Fruit fly (Drosophila melanogaster): ENCODE measurements around the gene Sarm.

The Sarm gene

DNA sequence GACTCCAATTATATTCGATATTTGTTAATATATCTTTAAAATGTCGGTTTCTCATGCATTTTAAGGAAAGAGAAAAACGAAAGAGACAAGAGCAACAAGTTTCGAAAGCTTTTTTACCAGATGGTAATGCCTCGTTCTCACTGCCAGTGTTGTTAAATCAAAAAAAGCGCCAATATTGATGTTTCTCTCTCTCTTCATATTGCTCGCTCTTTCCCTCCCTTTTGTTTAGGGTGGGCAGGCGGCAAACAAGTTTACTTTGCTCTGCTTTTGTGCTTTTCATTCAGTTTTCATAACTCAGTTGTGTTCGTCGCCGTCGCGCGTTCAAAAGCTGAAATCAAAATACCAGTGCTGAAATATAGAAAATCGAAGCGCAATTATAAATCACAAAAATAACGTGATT, 18.1 kb downstream of the Sarm start (continued):
- peak; percentile 97 for TF ChIP-seq CG3163 (GFP tag; optimal IDR thresholded peaks at IDR 0.05)
- TF ChIP-seq kah (GFP tag; optimal IDR thresholded peaks at IDR 0.05): peak; percentile 33
- TF ChIP-seq usp (GFP tag; optimal IDR thresholded peaks at IDR 0.05): no peak
- TF ChIP-seq CG8359 (GFP tag; optimal IDR thresholded peaks at IDR 0.05; ENCODE audit: borderline replicate concordance): no peak
- peak; percentile 26 for TF ChIP-seq Hsf (GFP tag; optimal IDR thresholded peaks at IDR 0.05)
- TF ChIP-seq Dek (tag; optimal IDR thresholded peaks at IDR 0.05): peak; percentile 17
- peak; percentile 72 for TF ChIP-seq CG13287 (GFP tag; IDR thresholded peaks at IDR 0.05; ENCODE audit: partially characterized antibody)
- no peak for TF ChIP-seq CG9609 (GFP tag; optimal IDR thresholded peaks at IDR 0.05)
- TF ChIP-seq bab2 (GFP tag; optimal IDR thresholded peaks at IDR 0.05): peak; percentile 1
- TF ChIP-seq crp (GFP tag; optimal IDR thresholded peaks at IDR 0.05): no peak
- no peak; the same call in 1 of the 2 replicates for TF ChIP-seq chm (GFP tag; IDR thresholded peaks at IDR 0.05)
- no peak for TF ChIP-seq gsb-n (tag; optimal IDR thresholded peaks at IDR 0.05)
- no peak for TF ChIP-seq dm (GFP tag; optimal IDR thresholded peaks at IDR 0.05)
- no peak for TF ChIP-seq CG7928 (GFP tag; optimal IDR thresholded peaks at IDR 0.05)
- peak; percentile 54 for TF ChIP-seq abd-A (tag; optimal IDR thresholded peaks at IDR 0.05)
- TF ChIP-seq danr (GFP tag; IDR thresholded peaks at IDR 0.05): no peak
- TF ChIP-seq BEAF-32 (GFP tag; optimal IDR thresholded peaks at IDR 0.05): no peak
- TF ChIP-seq br (optimal IDR thresholded peaks at IDR 0.05): no peak
- no peak for TF ChIP-seq dati (GFP tag; IDR thresholded peaks at IDR 0.05)
- TF ChIP-seq knrl (GFP tag; IDR thresholded peaks at IDR 0.05; ENCODE audit: partially characterized antibody): no peak
- peak; percentile 46 for TF ChIP-seq unpg (GFP tag; optimal IDR thresholded peaks at IDR 0.05)
- TF ChIP-seq CG13894 (tag; optimal IDR thresholded peaks at IDR 0.05): peak; percentile 60
- no peak for TF ChIP-seq CG3065 (GFP tag; optimal IDR thresholded peaks at IDR 0.05)
- no peak for TF ChIP-seq CG4617 (GFP tag; optimal IDR thresholded peaks at IDR 0.05; ENCODE audit: borderline replicate concordance)
- TF ChIP-seq Dll (GFP tag; IDR thresholded peaks at IDR 0.05; ENCODE audit: partially characterized antibody): peak; percentile 48; the same call in 1 of the 4 replicates
- no peak for TF ChIP-seq peb (GFP tag; IDR thresholded peaks at IDR 0.05)
- TF ChIP-seq CG12155 (GFP tag; optimal IDR thresholded peaks at IDR 0.05): no peak
- TF ChIP-seq CG12942 (GFP tag; optimal IDR thresholded peaks at IDR 0.05): no peak
- TF ChIP-seq CG11696 (GFP tag; IDR thresholded peaks at IDR 0.05): peak; percentile 15; the same call in 1 of the 2 replicates
- TF ChIP-seq ttk (GFP tag; IDR thresholded peaks at IDR 0.05): 0 out of 2 replicates have a peak, but pooled peaks have one; percentile 20
- no peak for TF ChIP-seq HLH4C (GFP tag; IDR thresholded peaks at IDR 0.05; ENCODE audit: partially characterized antibody)
- TF ChIP-seq Ravus (GFP tag; IDR thresholded peaks at IDR 0.05): no peak
- no peak for TF ChIP-seq jing (GFP tag; optimal IDR thresholded peaks at IDR 0.05)
- TF ChIP-seq CG43689 (GFP tag; IDR thresholded peaks at IDR 0.05): no peak
- no peak for TF ChIP-seq pb (GFP tag; optimal IDR thresholded peaks at IDR 0.05)
- no peak for TF ChIP-seq Oli (tag; optimal IDR thresholded peaks at IDR 0.05)
- no peak for TF ChIP-seq CG4820 (GFP tag; optimal IDR thresholded peaks at IDR 0.05)
- TF ChIP-seq CG14014 (GFP tag; IDR thresholded peaks at IDR 0.05): peak; percentile 38; the same call in 1 of the 2 replicates
- peak; percentile 56 for TF ChIP-seq CG2120 (GFP tag; optimal IDR thresholded peaks at IDR 0.05)
- TF ChIP-seq Dp (GFP tag; optimal IDR thresholded peaks at IDR 0.05): peak; percentile 38
- TF ChIP-seq CG15696 (tag; optimal IDR thresholded peaks at IDR 0.05): no peak
- no peak for TF ChIP-seq Oaz (GFP tag; IDR thresholded peaks at IDR 0.05)
- peak; percentile 56 for TF ChIP-seq sqz (GFP tag; optimal IDR thresholded peaks at IDR 0.05)
- no peak for TF ChIP-seq Camta (GFP tag; optimal IDR thresholded peaks at IDR 0.05)
- TF ChIP-seq CTCF (GFP tag; optimal IDR thresholded peaks at IDR 0.05): peak; percentile 35
- peak; percentile 61 for TF ChIP-seq HmgZ (tag; optimal IDR thresholded peaks at IDR 0.05)
- TF ChIP-seq tna (GFP tag; IDR thresholded peaks at IDR 0.05; ENCODE audit: partially characterized antibody): no peak
- peak; percentile 19 for TF ChIP-seq CG8290 (GFP tag; optimal IDR thresholded peaks at IDR 0.05)
- peak; percentile 38 to 71 for TF ChIP-seq CG8290 (tag; optimal IDR thresholded peaks at IDR 0.05)
- TF ChIP-seq lab (GFP tag; optimal IDR thresholded peaks at IDR 0.05): peak; percentile 89
- no peak for TF ChIP-seq gt (GFP tag; IDR thresholded peaks at IDR 0.05)
- peak; percentile 72 for TF ChIP-seq corto (GFP tag; optimal IDR thresholded peaks at IDR 0.05)

Measured in whole organism, embryonic.